Worm (Caenorhabditis elegans): ENCODE measurements around the gene paic-1.

paic-1 gene

ce11 chrII:4362088-4362487 is 10.2 kb downstream of the paic-1 start:
- TF ChIP-seq F13C5.2 (tag; optimal IDR thresholded peaks at IDR 0.05): no peak
- no peak for TF ChIP-seq scrt-1 (GFP tag; IDR thresholded peaks at IDR 0.05)

DNA sequence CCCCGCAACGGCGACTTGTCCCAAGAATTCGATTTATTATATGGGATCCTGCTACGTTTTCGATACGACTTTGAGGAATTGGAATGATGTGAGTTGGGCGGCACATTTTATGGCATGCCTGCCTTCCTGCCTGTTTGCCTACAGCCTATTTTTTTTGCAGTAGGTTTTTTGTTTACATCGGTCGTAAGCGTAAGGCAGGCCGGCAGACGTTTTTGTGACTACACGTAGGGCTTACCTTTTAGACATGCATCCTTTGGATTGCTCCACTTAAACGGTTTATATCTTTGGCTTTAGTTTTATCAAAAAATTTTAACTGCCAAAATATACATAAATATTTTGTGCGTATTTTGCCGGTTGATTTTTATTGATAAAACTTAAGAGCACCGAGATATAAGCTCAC is 13.1 kb downstream of the paic-1 start:
- TF ChIP-seq F13C5.2 (tag; optimal IDR thresholded peaks at IDR 0.05): no peak
- TF ChIP-seq tbx-11 (GFP tag; IDR thresholded peaks at IDR 0.05): no peak
- TF ChIP-seq tra-4 (tag; optimal IDR thresholded peaks at IDR 0.05): no peak
- no peak for TF ChIP-seq hmbx-1 (tag; optimal IDR thresholded peaks at IDR 0.05)
- no peak for TF ChIP-seq scrt-1 (GFP tag; IDR thresholded peaks at IDR 0.05)
- no peak for TF ChIP-seq ama-1 (optimal IDR thresholded peaks at IDR 0.05)
- no peak for TF ChIP-seq flt-1 (GFP tag; IDR thresholded peaks at IDR 0.05)
- TF ChIP-seq aly-1 (tag; optimal IDR thresholded peaks at IDR 0.05): no peak
- no peak for TF ChIP-seq ceh-13 (GFP tag; optimal IDR thresholded peaks at IDR 0.05)
- TF ChIP-seq B0310.2 (tag; optimal IDR thresholded peaks at IDR 0.05): no peak
- TF ChIP-seq ceh-36 (tag; optimal IDR thresholded peaks at IDR 0.05): no peak
- no peak for TF ChIP-seq sea-1 (GFP tag; conservative IDR thresholded peaks at IDR 0.05)
- TF ChIP-seq ets-7 (tag; optimal IDR thresholded peaks at IDR 0.05): no peak

- TF ChIP-seq tra-4 (tag; optimal IDR thresholded peaks at IDR 0.05): no peak
- TF ChIP-seq sea-1 (GFP tag; conservative IDR thresholded peaks at IDR 0.05): no peak
- no peak for TF ChIP-seq aly-1 (tag; optimal IDR thresholded peaks at IDR 0.05)
- no peak for TF ChIP-seq hmg-4 (GFP tag; optimal IDR thresholded peaks at IDR 0.05)
- TF ChIP-seq hmbx-1 (tag; optimal IDR thresholded peaks at IDR 0.05): no peak
- no peak for TF ChIP-seq ama-1 (optimal IDR thresholded peaks at IDR 0.05)
- no peak for TF ChIP-seq B0310.2 (tag; optimal IDR thresholded peaks at IDR 0.05)
- no peak for TF ChIP-seq tbx-11 (GFP tag; IDR thresholded peaks at IDR 0.05)
- TF ChIP-seq hnd-1 (tag; optimal IDR thresholded peaks at IDR 0.05): no peak
- no peak for TF ChIP-seq pes-1 (GFP tag; IDR thresholded peaks at IDR 0.05)
- no peak for TF ChIP-seq scrt-1 (GFP tag; IDR thresholded peaks at IDR 0.05)
- no peak for TF ChIP-seq ceh-36 (tag; optimal IDR thresholded peaks at IDR 0.05)
- no peak for TF ChIP-seq ets-7 (tag; optimal IDR thresholded peaks at IDR 0.05)
- TF ChIP-seq F13C5.2 (tag; optimal IDR thresholded peaks at IDR 0.05): no peak
- TF ChIP-seq tbx-37 (GFP tag; conservative IDR thresholded peaks at IDR 0.05): no peak
- no peak for TF ChIP-seq flt-1 (GFP tag; IDR thresholded peaks at IDR 0.05)
- TF ChIP-seq ceh-13 (GFP tag; optimal IDR thresholded peaks at IDR 0.05): no peak
These were observed 13.6 kb downstream of the paic-1 start, which contains the start of gene lat-2 for ce11 chrII:4358765-4359164. TSS of gene lat-2 (plus strand) at chrII:4359065.

ce11 chrII:4355217-4355616 is 17.1 kb downstream of the paic-1 start, which contains the start of the genes H20J04.7 and H20J04.1:
TSS of gene H20J04.7 (minus strand) at chrII:4355317.
TSS of gene H20J04.1 (plus strand) at chrII:4355613.
- TF ChIP-seq tbx-37 (GFP tag; conservative IDR thresholded peaks at IDR 0.05) (no peak), tra-4 (tag; optimal IDR thresholded peaks at IDR 0.05) (no peak), ceh-36 (tag; optimal IDR thresholded peaks at IDR 0.05) (no peak), flt-1 (GFP tag; IDR thresholded peaks at IDR 0.05) (no peak)

ce11 chrII:4350888-4351287 is 21.4 kb downstream of the paic-1 start, which contains the start of gene H20J04.9:
TSS of gene H20J04.9 (plus strand) at chrII:4351188.
- TF ChIP-seq hnd-1 (tag; optimal IDR thresholded peaks at IDR 0.05): no peak
- no peak for TF ChIP-seq aly-1 (tag; optimal IDR thresholded peaks at IDR 0.05)
- no peak for TF ChIP-seq F13C5.2 (tag; optimal IDR thresholded peaks at IDR 0.05)
- TF ChIP-seq tbx-11 (GFP tag; IDR thresholded peaks at IDR 0.05): no peak
- TF ChIP-seq scrt-1 (GFP tag; IDR thresholded peaks at IDR 0.05): no peak
- TF ChIP-seq B0310.2 (tag; optimal IDR thresholded peaks at IDR 0.05): no peak
- no peak for TF ChIP-seq sea-1 (GFP tag; conservative IDR thresholded peaks at IDR 0.05)
- no peak for TF ChIP-seq ets-7 (tag; optimal IDR thresholded peaks at IDR 0.05)
- TF ChIP-seq flt-1 (GFP tag; IDR thresholded peaks at IDR 0.05): no peak
- no peak for TF ChIP-seq ceh-13 (GFP tag; optimal IDR thresholded peaks at IDR 0.05)
- no peak for TF ChIP-seq hmbx-1 (tag; optimal IDR thresholded peaks at IDR 0.05)
- no peak for TF ChIP-seq pes-1 (GFP tag; IDR thresholded peaks at IDR 0.05)
- no peak for TF ChIP-seq ceh-36 (tag; optimal IDR thresholded peaks at IDR 0.05)
- no peak for TF ChIP-seq tbx-37 (GFP tag; conservative IDR thresholded peaks at IDR 0.05)
- no peak for TF ChIP-seq hmg-4 (GFP tag; optimal IDR thresholded peaks at IDR 0.05)
- no peak for TF ChIP-seq ama-1 (optimal IDR thresholded peaks at IDR 0.05)
- no peak for TF ChIP-seq tra-4 (tag; optimal IDR thresholded peaks at IDR 0.05)

DNA sequence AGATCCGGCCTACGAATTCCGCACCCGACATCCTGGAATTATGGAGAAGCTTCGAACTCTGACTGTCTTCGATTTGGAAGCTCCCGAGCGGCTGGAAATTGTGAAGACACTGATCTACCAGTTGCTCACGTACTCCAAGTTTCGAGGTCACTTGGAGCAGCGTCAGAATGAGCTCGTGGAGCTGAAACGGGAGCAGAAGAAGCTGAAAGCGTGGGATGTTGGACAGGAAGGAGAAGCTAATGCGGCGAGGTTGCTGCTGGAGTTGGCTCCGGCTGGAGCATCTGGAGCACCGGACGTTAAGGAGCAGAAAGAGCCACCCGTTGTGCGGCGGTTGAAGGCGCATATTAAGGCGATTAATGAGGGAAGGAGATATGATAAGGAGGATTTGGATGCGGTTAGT is 28.0 kb downstream of the paic-1 start:
- TF ChIP-seq B0310.2 (tag; optimal IDR thresholded peaks at IDR 0.05) (no peak), ets-7 (tag; optimal IDR thresholded peaks at IDR 0.05) (no peak), hmbx-1 (tag; optimal IDR thresholded peaks at IDR 0.05) (no peak), tbx-37 (GFP tag; conservative IDR thresholded peaks at IDR 0.05) (no peak), tra-4 (tag; optimal IDR thresholded peaks at IDR 0.05) (no peak), flt-1 (GFP tag; IDR thresholded peaks at IDR 0.05) (no peak), sea-1 (GFP tag; conservative IDR thresholded peaks at IDR 0.05) (no peak), ama-1 (optimal IDR thresholded peaks at IDR 0.05) (no peak), tbx-11 (GFP tag; IDR thresholded peaks at IDR 0.05) (no peak), pes-1 (GFP tag; IDR thresholded peaks at IDR 0.05) (no peak), hnd-1 (tag; optimal IDR thresholded peaks at IDR 0.05) (no peak)

- TF ChIP-seq hnd-1 (tag; optimal IDR thresholded peaks at IDR 0.05) (no peak), sea-1 (GFP tag; conservative IDR thresholded peaks at IDR 0.05) (no peak), pes-1 (GFP tag; IDR thresholded peaks at IDR 0.05) (no peak), ceh-13 (GFP tag; optimal IDR thresholded peaks at IDR 0.05) (no peak), tra-4 (tag; optimal IDR thresholded peaks at IDR 0.05) (no peak), tbx-11 (GFP tag; IDR thresholded peaks at IDR 0.05) (no peak), ets-7 (tag; optimal IDR thresholded peaks at IDR 0.05) (no peak), hmbx-1 (tag; optimal IDR thresholded peaks at IDR 0.05) (no peak), ama-1 (optimal IDR thresholded peaks at IDR 0.05) (no peak), B0310.2 (tag; optimal IDR thresholded peaks at IDR 0.05) (no peak), aly-1 (tag; optimal IDR thresholded peaks at IDR 0.05) (no peak), hmg-4 (GFP tag; optimal IDR thresholded peaks at IDR 0.05) (no peak), scrt-1 (GFP tag; IDR thresholded peaks at IDR 0.05) (no peak), flt-1 (GFP tag; IDR thresholded peaks at IDR 0.05) (no peak), ceh-36 (tag; optimal IDR thresholded peaks at IDR 0.05) (no peak), tbx-37 (GFP tag; conservative IDR thresholded peaks at IDR 0.05) (no peak), F13C5.2 (tag; optimal IDR thresholded peaks at IDR 0.05) (no peak)
These were observed 30.8 kb downstream of the paic-1 start for ce11 chrII:4341484-4341883.
